Fruit fly (Drosophila melanogaster): ENCODE results near the gene Pus7.

Gene Pus7

dm6 chr3L:8525691-8526421, 16.1 kb downstream of the Pus7 start (continued):
- TF ChIP-seq CG5953 (GFP tag; IDR thresholded peaks at IDR 0.05) (no peak), btn (GFP tag; optimal IDR thresholded peaks at IDR 0.05) (no peak), CG10654 (GFP tag; optimal IDR thresholded peaks at IDR 0.05) (no peak), Vsx1 (GFP tag; optimal IDR thresholded peaks at IDR 0.05) (peak; percentile 19), cas (GFP tag; IDR thresholded peaks at IDR 0.05) (no peak), Spps (tag; optimal IDR thresholded peaks at IDR 0.05) (no peak), CG4328 (GFP tag; optimal IDR thresholded peaks at IDR 0.05) (peak; percentile 28), CG6654 (GFP tag; optimal IDR thresholded peaks at IDR 0.05) (no peak), CG32767 (GFP tag; IDR thresholded peaks at IDR 0.05) (no peak), Nf-YA (GFP tag; IDR thresholded peaks at IDR 0.05) (no peak), repo (GFP tag; optimal IDR thresholded peaks at IDR 0.05) (peak; percentile 19), phol (tag; optimal IDR thresholded peaks at IDR 0.05) (peak; percentile 8), CG14710 (tag; optimal IDR thresholded peaks at IDR 0.05) (no peak), CG10543 (GFP tag; optimal IDR thresholded peaks at IDR 0.05) (peak; percentile 66), Abd-B (GFP tag; optimal IDR thresholded peaks at IDR 0.05) (peak; percentile 15), sisA (GFP tag; IDR thresholded peaks at IDR 0.05) (no peak), CG16779 (GFP tag; IDR thresholded peaks at IDR 0.05) (no peak), chif (GFP tag; optimal IDR thresholded peaks at IDR 0.05) (no peak), psq (GFP tag; optimal IDR thresholded peaks at IDR 0.05) (no peak), h (optimal IDR thresholded peaks at IDR 0.05) (no peak), dan (GFP tag; IDR thresholded peaks at IDR 0.05) (no peak), CG6254 (GFP tag; optimal IDR thresholded peaks at IDR 0.05) (no peak), sc (optimal IDR thresholded peaks at IDR 0.05) (no peak), sc (GFP tag; optimal IDR thresholded peaks at IDR 0.05) (no peak), Lpt (GFP tag; optimal IDR thresholded peaks at IDR 0.05) (no peak), HLH54F (GFP tag; optimal IDR thresholded peaks at IDR 0.05) (peak; percentile 38), CG2129 (GFP tag; IDR thresholded peaks at IDR 0.05; ENCODE audit: partially characterized antibody) (no peak), CG12299 (tag; optimal IDR thresholded peaks at IDR 0.05) (no peak), sug (tag; optimal IDR thresholded peaks at IDR 0.05) (peak; percentile 61), lab (GFP tag; optimal IDR thresholded peaks at IDR 0.05) (peak; percentile 28), trem (tag; optimal IDR thresholded peaks at IDR 0.05) (no peak), hkb (optimal IDR thresholded peaks at IDR 0.05) (no peak), hkb (GFP tag; IDR thresholded peaks at IDR 0.05) (peak; percentile 37), Xrp1 (GFP tag; IDR thresholded peaks at IDR 0.05) (no peak; the same call in 1 of the 2 replicates), Dfd (GFP tag; optimal IDR thresholded peaks at IDR 0.05) (no peak), Xbp1 (GFP tag; optimal IDR thresholded peaks at IDR 0.05) (peak; percentile 24), nmo (GFP tag; optimal IDR thresholded peaks at IDR 0.05) (peak; percentile 27), pan (optimal IDR thresholded peaks at IDR 0.05) (no peak), pan (GFP tag; optimal IDR thresholded peaks at IDR 0.05 in 1 of 2, IDR thresholded peaks at IDR 0.05 in 1 of 2) (peak in 1 of 2 experiments; percentile 24), CoRest (tag; optimal IDR thresholded peaks at IDR 0.05) (peak; percentile 63), sob (GFP tag; IDR thresholded peaks at IDR 0.05) (peak; percentile 39; the same call in 1 of the 2 replicates), CG32772 (GFP tag; IDR thresholded peaks at IDR 0.05) (no peak), gt (GFP tag; IDR thresholded peaks at IDR 0.05) (no peak), vfl (GFP tag; optimal IDR thresholded peaks at IDR 0.05) (no peak), ro (GFP tag; IDR thresholded peaks at IDR 0.05) (no peak), CG11093 (GFP tag; IDR thresholded peaks at IDR 0.05) (no peak), BtbVII (GFP tag; optimal IDR thresholded peaks at IDR 0.05) (no peak), CG4424 (GFP tag; optimal IDR thresholded peaks at IDR 0.05) (peak; percentile 13), CG17361 (GFP tag; IDR thresholded peaks at IDR 0.05) (peak; percentile 53; the same call in 2 of the 3 replicates), Mad (GFP tag; optimal IDR thresholded peaks at IDR 0.05) (no peak), CG18476 (GFP tag; optimal IDR thresholded peaks at IDR 0.05) (no peak), bab2 (GFP tag; optimal IDR thresholded peaks at IDR 0.05) (peak; percentile 46)

Data from whole organism, embryonic.